Fruit fly (Drosophila melanogaster): ENCODE data around the gene polo.

The polo gene

dm6 chr3L:20309354-20309753 is at the start of gene polo:
Gene polo, plus strand, starts transcription at chr3L:20309654.
- TF ChIP-seq CTCF (optimal IDR thresholded peaks at IDR 0.05) (no peak), CG8478 (optimal IDR thresholded peaks at IDR 0.05) (no peak)

dm6 chr3L:20265514-20265913 is 43.9 kb upstream of the polo start, which contains the start of gene CG32228:
Gene CG32228, plus strand, starts transcription at chr3L:20265814.
- TF ChIP-seq CTCF (optimal IDR thresholded peaks at IDR 0.05) (no peak), CG8478 (optimal IDR thresholded peaks at IDR 0.05) (no peak)

DNA sequence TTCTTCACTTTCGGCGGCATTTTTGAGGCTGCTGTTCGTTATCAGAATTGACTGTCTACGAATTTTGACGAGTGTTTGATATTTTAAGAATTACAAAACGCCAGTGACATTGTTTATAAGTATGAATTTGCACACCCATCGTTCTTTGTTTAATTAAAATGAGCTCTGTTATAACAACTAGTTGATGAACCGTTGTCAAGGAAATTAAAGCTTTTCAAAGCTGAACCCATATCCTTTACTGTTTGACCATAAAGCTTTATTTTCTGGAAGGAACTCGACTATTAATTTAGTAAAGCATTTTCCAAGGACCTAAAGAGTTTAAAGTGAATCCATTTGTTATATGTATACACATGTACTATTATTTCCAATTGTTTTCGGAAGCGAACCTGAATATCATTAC is 34.2 kb upstream of the polo start, which contains the start of gene CG17122:
Gene CG17122, minus strand, starts transcription at position 101 of the 400 bp plus-strand sequence.
- TF ChIP-seq CG8478 (optimal IDR thresholded peaks at IDR 0.05) (no peak), CTCF (optimal IDR thresholded peaks at IDR 0.05) (no peak)

- TF ChIP-seq CG8478 (optimal IDR thresholded peaks at IDR 0.05) (no peak), CTCF (optimal IDR thresholded peaks at IDR 0.05) (no peak)
Observed at dm6 chr3L:20275886-20276285, 33.6 kb upstream of the polo start.

DNA sequence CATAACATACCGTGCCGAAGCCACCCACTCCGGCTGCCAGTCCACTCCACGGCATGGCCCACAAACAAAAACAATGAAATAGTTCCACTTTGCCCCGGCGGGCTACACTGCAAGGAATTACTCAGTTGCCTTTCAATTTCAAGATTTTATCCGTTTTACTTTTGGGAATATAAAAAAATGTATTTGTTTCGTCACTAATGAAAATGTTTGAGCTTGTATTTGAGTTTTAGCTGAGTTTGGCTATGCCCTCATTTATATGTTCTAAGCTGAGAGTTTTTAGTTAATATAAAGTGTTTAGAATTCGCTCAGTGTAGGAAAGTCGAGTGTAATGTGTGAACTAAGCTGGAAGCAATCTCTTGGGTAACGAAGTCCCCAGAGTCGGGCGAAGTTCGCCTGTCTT is 32.8 kb upstream of the polo start:
- TF ChIP-seq CG8478 (optimal IDR thresholded peaks at IDR 0.05) (no peak), CTCF (optimal IDR thresholded peaks at IDR 0.05) (no peak)

DNA sequence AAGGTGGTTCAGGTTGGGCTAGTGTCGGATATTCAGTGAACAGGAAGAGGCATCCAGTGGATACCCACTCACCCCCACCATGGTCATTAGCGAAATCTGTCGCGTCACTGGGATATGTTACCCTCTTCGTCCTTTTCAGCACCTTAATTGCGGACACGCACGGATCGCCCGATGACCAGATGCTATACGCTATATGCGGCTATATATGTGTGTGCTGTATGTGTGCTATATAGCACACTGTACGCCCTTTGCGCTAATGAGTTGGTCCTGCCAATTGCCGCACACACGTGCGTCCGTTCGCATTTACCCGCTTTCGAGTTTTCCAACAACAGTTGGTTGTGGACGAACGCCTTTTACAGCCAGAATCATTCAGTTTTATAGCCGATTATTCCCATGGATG is 28.2 kb upstream of the polo start:
- TF ChIP-seq CG8478 (optimal IDR thresholded peaks at IDR 0.05), result no peak
- no peak for TF ChIP-seq CTCF (optimal IDR thresholded peaks at IDR 0.05)

dm6 chr3L:20287046-20287445 is 22.4 kb upstream of the polo start:
- TF ChIP-seq CTCF (optimal IDR thresholded peaks at IDR 0.05) (no peak), CG8478 (optimal IDR thresholded peaks at IDR 0.05) (no peak)

- TF ChIP-seq CTCF (optimal IDR thresholded peaks at IDR 0.05) (no peak), CG8478 (optimal IDR thresholded peaks at IDR 0.05) (no peak)
Observed at dm6 chr3L:20295095-20295494, 14.4 kb upstream of the polo start, which contains the start of gene gogo. Gene gogo, minus strand, starts transcription at chr3L:20295133.

dm6 chr3L:20296797-20297196 is 12.7 kb upstream of the polo start, which contains the start of gene FRG1:
Gene FRG1, minus strand, starts transcription at chr3L:20296971.
- no peak for TF ChIP-seq CG8478 (optimal IDR thresholded peaks at IDR 0.05)
- TF ChIP-seq CTCF (optimal IDR thresholded peaks at IDR 0.05), result no peak

DNA sequence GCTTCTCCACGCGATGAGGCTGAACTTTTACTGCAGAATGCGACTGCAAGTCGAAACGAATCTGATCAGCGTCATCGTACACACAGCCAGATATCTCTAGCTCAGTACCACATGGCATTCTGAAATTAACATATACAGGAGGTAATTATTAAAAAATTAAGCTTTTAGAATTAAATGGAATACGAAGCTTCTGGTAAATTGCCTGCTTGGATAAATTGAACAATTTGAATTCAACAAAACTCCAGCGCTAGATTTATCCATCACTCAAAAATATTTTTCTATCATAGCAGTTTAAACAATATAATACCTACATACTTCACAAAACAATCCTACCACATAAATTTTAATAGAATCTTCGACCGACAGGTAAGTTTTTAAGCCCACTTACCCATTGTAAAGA is 10.3 kb upstream of the polo start, which contains the start of gene SCCRO4:
Gene SCCRO4, plus strand, starts transcription at position 301 of the 400 bp plus-strand sequence.
- TF ChIP-seq CTCF (optimal IDR thresholded peaks at IDR 0.05) (no peak), CG8478 (optimal IDR thresholded peaks at IDR 0.05) (no peak)

- TF ChIP-seq CG8478 (optimal IDR thresholded peaks at IDR 0.05) (no peak), CTCF (optimal IDR thresholded peaks at IDR 0.05) (peak in 1 of 2 experiments; percentile 38)
Observed at dm6 chr3L:20302081-20302630, 7.3 kb upstream of the polo start, which contains the start of gene Pex23. Gene Pex23, minus strand, starts transcription at chr3L:20302141.

DNA sequence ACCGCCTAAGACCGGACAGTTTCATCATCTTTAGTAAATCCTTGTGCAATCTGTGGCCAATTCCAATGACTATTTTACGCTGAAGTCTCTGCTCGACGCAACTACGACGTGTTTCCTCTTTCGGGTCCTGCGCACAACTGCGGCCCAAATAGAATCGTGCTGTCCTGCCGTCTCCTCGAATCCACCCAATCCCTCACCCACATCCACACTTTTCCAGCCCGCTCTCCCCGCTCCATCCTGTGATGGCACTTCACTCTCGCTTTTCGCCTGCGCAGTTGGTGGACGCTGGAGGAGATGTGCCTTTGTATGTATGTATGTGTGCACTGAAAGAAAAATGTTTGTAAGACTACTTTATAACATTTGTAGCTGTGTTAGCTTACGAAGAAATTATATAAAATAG is 3.3 kb upstream of the polo start, which contains the start of gene CG32225:
Gene CG32225, minus strand, starts transcription at position 142 of the 400 bp plus-strand sequence.
- no peak for TF ChIP-seq CG8478 (optimal IDR thresholded peaks at IDR 0.05)
- no peak for TF ChIP-seq CTCF (optimal IDR thresholded peaks at IDR 0.05)

dm6 chr3L:20309758-20310733 is 592 bp downstream of the polo start:
- peak; percentile 38 to 43 for TF ChIP-seq CTCF (optimal IDR thresholded peaks at IDR 0.05)
- TF ChIP-seq CG8478 (optimal IDR thresholded peaks at IDR 0.05), result no peak

DNA sequence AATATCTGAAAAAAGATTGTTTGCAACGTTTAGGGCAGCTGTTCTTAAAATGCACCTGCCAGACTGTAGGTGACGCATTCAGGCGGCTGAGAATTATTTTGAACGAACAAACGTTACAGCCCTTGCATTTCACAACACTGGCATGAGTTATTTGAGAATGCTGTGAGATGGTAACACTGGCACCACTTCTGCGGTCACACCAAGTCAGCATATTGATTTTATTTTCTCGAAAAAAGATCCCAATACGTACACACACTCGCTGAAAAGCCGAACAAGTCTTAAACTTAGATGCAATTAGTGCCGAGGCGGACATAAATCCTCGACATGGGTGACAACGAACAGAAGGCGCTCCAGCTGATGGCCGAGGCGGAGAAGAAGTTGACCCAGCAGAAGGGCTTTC is 4.0 kb downstream of the polo start, which contains the start of gene alphaSnap:
Gene alphaSnap, plus strand, starts transcription at position 164 of the 400 bp plus-strand sequence.
- TF ChIP-seq CG8478 (optimal IDR thresholded peaks at IDR 0.05), result no peak
- TF ChIP-seq CTCF (optimal IDR thresholded peaks at IDR 0.05), result peak; percentile 54 to 59

- no peak for TF ChIP-seq CG8478 (optimal IDR thresholded peaks at IDR 0.05)
- no peak for TF ChIP-seq CTCF (optimal IDR thresholded peaks at IDR 0.05)
Observed at dm6 chr3L:20316956-20317589, 7.6 kb downstream of the polo start, which contains the start of gene Spn77Ba. Gene Spn77Ba, plus strand, starts transcription at chr3L:20317190.

Measured in S2 (cell line).